Worm (Caenorhabditis elegans): ENCODE results near the gene clec-194.
"Not testable (repeated sequence)": the region's sequence is repeated elsewhere in the genome, so short reads cannot be mapped to it uniquely, and the experiment has no call there.

clec-194 gene

ce11 chrIV:16829896-16830295 lies 1.6 kb upstream of the clec-194 start, which contains the start of gene Y116A8A.7:
TSS of gene Y116A8A.7 (plus strand) at chrIV:16830196.
- no peak for TF ChIP-seq hmg-4 (GFP tag; optimal IDR thresholded peaks at IDR 0.05)
- TF ChIP-seq ceh-36 (tag; optimal IDR thresholded peaks at IDR 0.05): no peak
- TF ChIP-seq tbx-37 (GFP tag; conservative IDR thresholded peaks at IDR 0.05): no peak
- TF ChIP-seq hnd-1 (tag; optimal IDR thresholded peaks at IDR 0.05): no peak
- no peak for TF ChIP-seq pes-1 (GFP tag; IDR thresholded peaks at IDR 0.05)
- no peak for TF ChIP-seq ets-7 (tag; optimal IDR thresholded peaks at IDR 0.05)
- no peak for TF ChIP-seq sea-1 (GFP tag; conservative IDR thresholded peaks at IDR 0.05)
- TF ChIP-seq ama-1 (optimal IDR thresholded peaks at IDR 0.05): no peak
- TF ChIP-seq hmbx-1 (tag; optimal IDR thresholded peaks at IDR 0.05): no peak
- no peak for TF ChIP-seq tbx-11 (GFP tag; IDR thresholded peaks at IDR 0.05)
- TF ChIP-seq flt-1 (GFP tag; IDR thresholded peaks at IDR 0.05): no peak
- no peak for TF ChIP-seq F13C5.2 (tag; optimal IDR thresholded peaks at IDR 0.05)
- TF ChIP-seq ceh-13 (GFP tag; optimal IDR thresholded peaks at IDR 0.05): no peak

ce11 chrIV:16842873-16843272 lies 11.4 kb downstream of the clec-194 start, which contains the start of gene Y116A8A.150:
TSS of gene Y116A8A.150 (minus strand) at chrIV:16842973.
- not testable (repeated sequence) for TF ChIP-seq ama-1 (optimal IDR thresholded peaks at IDR 0.05); scrt-1 (GFP tag; IDR thresholded peaks at IDR 0.05); ceh-36 (tag; optimal IDR thresholded peaks at IDR 0.05)

DNA sequence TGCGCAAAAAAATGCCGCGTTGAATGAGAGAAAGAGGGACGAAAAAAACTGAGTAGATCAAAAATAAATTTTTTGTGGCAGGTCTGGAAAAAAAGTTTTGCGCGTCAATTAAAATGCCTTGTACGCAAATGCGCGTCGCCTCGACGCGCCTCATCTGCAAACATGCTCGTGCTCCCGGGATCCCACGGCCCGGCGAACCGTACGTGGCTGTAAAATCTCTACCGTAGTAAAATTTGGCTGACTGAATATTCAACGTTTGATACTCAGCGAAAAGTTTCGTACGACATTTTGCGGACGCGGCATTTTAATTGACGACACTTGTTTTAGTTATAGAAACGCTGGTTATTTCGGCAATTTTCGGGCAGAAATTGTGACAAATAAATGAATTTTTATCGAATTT lies 13.9 kb downstream of the clec-194 start:
- 0 out of 2 replicates have a peak, but pooled peaks have one; percentile 39 for TF ChIP-seq scrt-1 (GFP tag; IDR thresholded peaks at IDR 0.05)

- TF ChIP-seq flt-1 (GFP tag; IDR thresholded peaks at IDR 0.05) (no peak), tbx-37 (GFP tag; conservative IDR thresholded peaks at IDR 0.05) (no peak), pes-1 (GFP tag; IDR thresholded peaks at IDR 0.05) (no peak), hmg-4 (GFP tag; optimal IDR thresholded peaks at IDR 0.05) (no peak), aly-1 (tag; optimal IDR thresholded peaks at IDR 0.05) (no peak), tbx-11 (GFP tag; IDR thresholded peaks at IDR 0.05) (no peak), ceh-36 (tag; optimal IDR thresholded peaks at IDR 0.05) (no peak), ets-7 (tag; optimal IDR thresholded peaks at IDR 0.05) (no peak), F13C5.2 (tag; optimal IDR thresholded peaks at IDR 0.05) (no peak)
Measured at ce11 chrIV:16854790-16855189, 23.3 kb downstream of the clec-194 start, which contains the start of gene map-2. TSS of gene map-2 (minus strand) at chrIV:16854890.

- no peak for TF ChIP-seq tbx-37 (GFP tag; conservative IDR thresholded peaks at IDR 0.05)
- TF ChIP-seq pes-1 (GFP tag; IDR thresholded peaks at IDR 0.05): no peak
- TF ChIP-seq hnd-1 (tag; optimal IDR thresholded peaks at IDR 0.05): no peak
- TF ChIP-seq hmg-4 (GFP tag; optimal IDR thresholded peaks at IDR 0.05): no peak
- no peak for TF ChIP-seq scrt-1 (GFP tag; IDR thresholded peaks at IDR 0.05)
- no peak for TF ChIP-seq flt-1 (GFP tag; IDR thresholded peaks at IDR 0.05)
- TF ChIP-seq aly-1 (tag; optimal IDR thresholded peaks at IDR 0.05): no peak
- TF ChIP-seq tra-4 (tag; optimal IDR thresholded peaks at IDR 0.05): no peak
- TF ChIP-seq hmbx-1 (tag; optimal IDR thresholded peaks at IDR 0.05): no peak
- no peak for TF ChIP-seq ceh-13 (GFP tag; optimal IDR thresholded peaks at IDR 0.05)
- TF ChIP-seq B0310.2 (tag; optimal IDR thresholded peaks at IDR 0.05): no peak
Measured at ce11 chrIV:16860702-16861101, 29.2 kb downstream of the clec-194 start.

DNA sequence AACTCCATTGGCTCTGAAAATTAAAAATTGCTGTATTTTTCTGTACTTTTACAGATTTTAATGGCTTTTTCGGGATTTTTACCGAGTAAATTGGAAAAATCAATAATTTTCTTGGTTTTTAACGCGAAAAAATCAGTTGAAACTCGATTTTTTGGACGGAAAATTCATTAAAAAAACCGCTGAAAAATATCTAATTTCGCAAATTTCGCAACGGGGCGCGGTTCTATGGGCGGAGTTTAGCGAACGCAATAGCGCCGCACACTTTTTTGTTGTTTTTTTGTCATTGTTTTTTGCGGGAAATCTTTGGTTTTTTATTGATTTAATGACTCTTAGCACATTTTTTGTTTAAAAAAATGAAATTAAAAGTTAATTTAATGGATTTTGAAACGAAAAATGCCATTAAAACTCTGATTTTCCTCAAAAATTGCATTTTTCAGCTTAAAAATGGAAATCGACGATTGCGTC lies 32.0 kb downstream of the clec-194 start, which contains the start of the genes mel-46 and lsy-13:
Gene mel-46, minus strand, starts transcription at position 51 of the 465 bp plus-strand sequence.
Gene lsy-13, plus strand, starts transcription at position 440 of the 465 bp plus-strand sequence.
- no peak for TF ChIP-seq hmbx-1 (tag; optimal IDR thresholded peaks at IDR 0.05)
- TF ChIP-seq scrt-1 (GFP tag; IDR thresholded peaks at IDR 0.05): 0 out of 2 replicates have a peak, but pooled peaks have one; percentile 29
- TF ChIP-seq ama-1 (optimal IDR thresholded peaks at IDR 0.05): no peak
- 0 out of 2 replicates have a peak, but pooled peaks have one; percentile 59 for TF ChIP-seq sea-1 (GFP tag; conservative IDR thresholded peaks at IDR 0.05)
- TF ChIP-seq pes-1 (GFP tag; IDR thresholded peaks at IDR 0.05): peak; percentile 75
- TF ChIP-seq ceh-13 (GFP tag; optimal IDR thresholded peaks at IDR 0.05): peak; percentile 17
- peak; percentile 39 for TF ChIP-seq hnd-1 (tag; optimal IDR thresholded peaks at IDR 0.05)
- TF ChIP-seq F13C5.2 (tag; optimal IDR thresholded peaks at IDR 0.05): peak; percentile 62
- TF ChIP-seq hmg-4 (GFP tag; optimal IDR thresholded peaks at IDR 0.05): no peak
- peak; percentile 56; the same call in 1 of the 2 replicates for TF ChIP-seq tbx-11 (GFP tag; IDR thresholded peaks at IDR 0.05)
- TF ChIP-seq ceh-36 (tag; optimal IDR thresholded peaks at IDR 0.05): peak; percentile 46
- TF ChIP-seq flt-1 (GFP tag; IDR thresholded peaks at IDR 0.05): 0 out of 2 replicates have a peak, but pooled peaks have one; percentile 52
- no peak for TF ChIP-seq tra-4 (tag; optimal IDR thresholded peaks at IDR 0.05)
- TF ChIP-seq tbx-37 (GFP tag; conservative IDR thresholded peaks at IDR 0.05): peak; percentile 32; the same call in 1 of the 2 replicates
- no peak for TF ChIP-seq ets-7 (tag; optimal IDR thresholded peaks at IDR 0.05)
- no peak for TF ChIP-seq aly-1 (tag; optimal IDR thresholded peaks at IDR 0.05)
- TF ChIP-seq B0310.2 (tag; optimal IDR thresholded peaks at IDR 0.05): peak; percentile 25

ce11 chrIV:16864876-16865275 lies 33.4 kb downstream of the clec-194 start:
- TF ChIP-seq pes-1 (GFP tag; IDR thresholded peaks at IDR 0.05): no peak
- TF ChIP-seq sea-1 (GFP tag; conservative IDR thresholded peaks at IDR 0.05): no peak
- TF ChIP-seq tbx-37 (GFP tag; conservative IDR thresholded peaks at IDR 0.05): no peak
- TF ChIP-seq scrt-1 (GFP tag; IDR thresholded peaks at IDR 0.05): no peak
- no peak for TF ChIP-seq ceh-13 (GFP tag; optimal IDR thresholded peaks at IDR 0.05)
- no peak for TF ChIP-seq tbx-11 (GFP tag; IDR thresholded peaks at IDR 0.05)
- no peak for TF ChIP-seq ceh-36 (tag; optimal IDR thresholded peaks at IDR 0.05)
- TF ChIP-seq hnd-1 (tag; optimal IDR thresholded peaks at IDR 0.05): no peak
- TF ChIP-seq tra-4 (tag; optimal IDR thresholded peaks at IDR 0.05): no peak
- TF ChIP-seq hmg-4 (GFP tag; optimal IDR thresholded peaks at IDR 0.05): no peak
- TF ChIP-seq hmbx-1 (tag; optimal IDR thresholded peaks at IDR 0.05): no peak
- no peak for TF ChIP-seq ets-7 (tag; optimal IDR thresholded peaks at IDR 0.05)
- TF ChIP-seq aly-1 (tag; optimal IDR thresholded peaks at IDR 0.05): no peak
- TF ChIP-seq flt-1 (GFP tag; IDR thresholded peaks at IDR 0.05): no peak
- no peak for TF ChIP-seq B0310.2 (tag; optimal IDR thresholded peaks at IDR 0.05)

DNA sequence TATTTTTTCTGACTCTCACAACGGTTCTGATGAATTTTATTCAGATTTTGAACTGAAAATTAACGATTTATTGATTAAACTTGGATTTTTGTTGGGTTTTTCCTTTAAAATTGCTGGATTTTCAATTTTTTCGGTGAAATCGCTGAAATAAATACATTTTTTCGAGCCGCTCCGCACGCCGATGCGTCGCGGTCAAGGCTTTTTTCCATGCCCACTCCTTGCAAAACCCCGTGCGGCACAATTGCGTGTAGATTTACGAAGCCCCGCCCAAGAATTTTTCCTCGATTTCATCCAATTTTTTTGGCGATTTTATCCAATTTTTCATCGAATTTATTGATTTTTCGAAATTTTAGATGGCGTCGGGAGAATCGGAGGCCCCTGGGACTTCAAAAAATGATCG lies 34.0 kb downstream of the clec-194 start, which contains the start of gene gtsf-1:
Gene gtsf-1, plus strand, starts transcription at position 354 of the 400 bp plus-strand sequence.
- TF ChIP-seq ets-7 (tag; optimal IDR thresholded peaks at IDR 0.05) (no peak), ceh-36 (tag; optimal IDR thresholded peaks at IDR 0.05) (peak; percentile 56), sea-1 (GFP tag; conservative IDR thresholded peaks at IDR 0.05) (peak; percentile 61; the same call in 1 of the 2 replicates), hnd-1 (tag; optimal IDR thresholded peaks at IDR 0.05) (peak; percentile 42), scrt-1 (GFP tag; IDR thresholded peaks at IDR 0.05) (no peak), tbx-11 (GFP tag; IDR thresholded peaks at IDR 0.05) (0 out of 2 replicates have a peak, but pooled peaks have one; percentile 65), hmbx-1 (tag; optimal IDR thresholded peaks at IDR 0.05) (no peak), aly-1 (tag; optimal IDR thresholded peaks at IDR 0.05) (no peak), ama-1 (optimal IDR thresholded peaks at IDR 0.05) (no peak), B0310.2 (tag; optimal IDR thresholded peaks at IDR 0.05) (no peak), tra-4 (tag; optimal IDR thresholded peaks at IDR 0.05) (no peak), hmg-4 (GFP tag; optimal IDR thresholded peaks at IDR 0.05) (peak; percentile 39), F13C5.2 (tag; optimal IDR thresholded peaks at IDR 0.05) (peak; percentile 91), flt-1 (GFP tag; IDR thresholded peaks at IDR 0.05) (peak; percentile 67), pes-1 (GFP tag; IDR thresholded peaks at IDR 0.05) (peak; percentile 67), ceh-13 (GFP tag; optimal IDR thresholded peaks at IDR 0.05) (peak; percentile 29), tbx-37 (GFP tag; conservative IDR thresholded peaks at IDR 0.05) (0 out of 2 replicates have a peak, but pooled peaks have one; percentile 32)

All from whole organism, early embryonic.